Worm (Caenorhabditis elegans) whole organism, L3 larva: ENCODE results near the gene sec-23.

ENCODE experiments used
- ZK546.5 ChIP-seq: sonication (generic microtip); optimal IDR thresholded peaks from 2 replicates; lab custom pipeline; 2017; ENCODE audit warnings: missing biosample characterization, missing genetic modification characterization
- ceh-28 ChIP-seq: fragments of 150-350 bp; optimal IDR thresholded peaks from 2 replicates; lab custom pipeline; 2014; ENCODE audit warnings: missing biosample characterization, missing genetic modification reagents, missing genetic modification characterization
- ceh-82 ChIP-seq: fragments of 150-350 bp; optimal IDR thresholded peaks from 2 replicates; lab custom pipeline; 2014; ENCODE audit warnings: missing biosample characterization, missing genetic modification characterization
- ceh-9 ChIP-seq: sonication (generic microtip); optimal IDR thresholded peaks from 2 replicates; lab custom pipeline; 2018; ENCODE audit warnings: missing biosample characterization, missing genetic modification characterization
- daf-12 ChIP-seq: fragments of 150-350 bp; optimal IDR thresholded peaks from 2 replicates; lab custom pipeline; 2014; ENCODE audit warnings: missing biosample characterization, missing genetic modification reagents, missing genetic modification characterization
- egl-27 ChIP-seq: sonication (generic microtip); optimal IDR thresholded peaks from 4 replicates; lab custom pipeline; 2017; ENCODE audit warnings: missing biosample characterization, missing genetic modification reagents, missing genetic modification characterization
- egl-5 ChIP-seq: fragments of 150-350 bp; optimal IDR thresholded peaks from 2 replicates; lab custom pipeline; 2017; ENCODE audit warnings: missing biosample characterization, missing genetic modification reagents, missing genetic modification characterization, inconsistent platforms
- elt-2 ChIP-seq: sonication (generic microtip); optimal IDR thresholded peaks from 2 replicates; lab custom pipeline; 2016; ENCODE audit warnings: missing genetic modification reagents, mild to moderate bottlenecking, missing genetic modification characterization, missing compliant biosample characterization
- eor-1 ChIP-seq, 2 experiments: fragments of 150-350 bp; optimal IDR thresholded peaks; 2 replicates each; lab custom pipeline; 2014 to 2018; ENCODE audit warnings: missing biosample characterization in 2 of 2, missing genetic modification characterization in 2 of 2
- fkh-10 ChIP-seq: sonication (generic microtip); optimal IDR thresholded peaks from 2 replicates; lab custom pipeline; 2017; ENCODE audit warnings: missing biosample characterization, missing genetic modification reagents, missing genetic modification characterization
- hmg-11 ChIP-seq: sonication (generic microtip); optimal IDR thresholded peaks from 2 replicates; lab custom pipeline; 2016; ENCODE audit warnings: missing genetic modification characterization, missing compliant biosample characterization
- jun-1 ChIP-seq: fragments of 150-350 bp; optimal IDR thresholded peaks from 2 replicates; lab custom pipeline; 2014; ENCODE audit warnings: missing biosample characterization, missing genetic modification reagents, missing genetic modification characterization
- lin-15B ChIP-seq: fragments of 150-350 bp; optimal IDR thresholded peaks from 2 replicates; lab custom pipeline; 2014; ENCODE audit warnings: missing biosample characterization, missing genetic modification characterization
- lin-39 ChIP-seq: fragments of 150-350 bp; optimal IDR thresholded peaks from 2 replicates; lab custom pipeline; 2018; ENCODE audit warnings: missing biosample characterization, missing genetic modification reagents, missing genetic modification characterization
- lsy-12 ChIP-seq: sonication (generic microtip); optimal IDR thresholded peaks from 2 replicates; lab custom pipeline; 2016; ENCODE audit warnings: mild to moderate bottlenecking, missing genetic modification characterization, missing compliant biosample characterization
- nfya-1 ChIP-seq: sonication (generic microtip); optimal IDR thresholded peaks from 2 replicates; lab custom pipeline; 2017; ENCODE audit warnings: missing genetic modification characterization, mild to moderate bottlenecking, missing compliant biosample characterization, antibody characterized with exemption, moderate library complexity; ENCODE audit not compliant: insufficient read depth
- nhr-237 ChIP-seq: fragments of 150-350 bp; optimal IDR thresholded peaks from 2 replicates; lab custom pipeline; 2014; ENCODE audit warnings: missing biosample characterization, missing genetic modification characterization
- nhr-25 ChIP-seq: sonication (generic microtip); optimal IDR thresholded peaks from 2 replicates; lab custom pipeline; 2017; ENCODE audit warnings: missing biosample characterization, missing genetic modification characterization
- nhr-28 ChIP-seq: fragments of 150-350 bp; optimal IDR thresholded peaks from 2 replicates; lab custom pipeline; 2014; ENCODE audit warnings: missing biosample characterization, missing genetic modification characterization
- nhr-43 ChIP-seq: sonication (generic microtip); optimal IDR thresholded peaks from 2 replicates; lab custom pipeline; 2016; ENCODE audit warnings: mild to moderate bottlenecking, missing genetic modification characterization, missing compliant biosample characterization; ENCODE audit not compliant: poor library complexity, severe bottlenecking
- nhr-67 ChIP-seq: fragments of 150-350 bp; optimal IDR thresholded peaks from 2 replicates; lab custom pipeline; 2014; ENCODE audit warnings: missing biosample characterization, missing genetic modification characterization
- nhr-76 ChIP-seq: fragments of 150-350 bp; sonication (generic microtip); optimal IDR thresholded peaks from 5 replicates; lab custom pipeline; 2014; ENCODE audit warnings: missing biosample characterization, missing genetic modification characterization
- nhr-77 ChIP-seq: fragments of 150-350 bp; optimal IDR thresholded peaks from 2 replicates; lab custom pipeline; 2014; ENCODE audit warnings: missing biosample characterization, missing genetic modification characterization
- pha-4 ChIP-seq: fragments of 150-350 bp; optimal IDR thresholded peaks from 2 replicates; lab custom pipeline; 2014; ENCODE audit warnings: missing biosample characterization, missing genetic modification reagents, missing genetic modification characterization
- pqm-1 ChIP-seq: fragments of 150-350 bp; optimal IDR thresholded peaks from 2 replicates; lab custom pipeline; 2017; ENCODE audit warnings: missing biosample characterization, missing genetic modification characterization, inconsistent platforms
- sea-2 ChIP-seq: fragments of 150-350 bp; sonication (generic microtip); optimal IDR thresholded peaks from 4 replicates; lab custom pipeline; 2014; ENCODE audit warnings: missing biosample characterization, missing genetic modification reagents, missing genetic modification characterization
- snpc-4 ChIP-seq: fragments of 150-350 bp; optimal IDR thresholded peaks from 2 replicates; lab custom pipeline; 2014; ENCODE audit warnings: missing biosample characterization, missing genetic modification characterization
- unc-62 ChIP-seq: fragments of 150-350 bp; sonication (generic microtip); optimal IDR thresholded peaks from 4 replicates; lab custom pipeline; 2014; ENCODE audit warnings: missing biosample characterization, missing genetic modification reagents, missing genetic modification characterization
- ztf-11 ChIP-seq: fragments of 150-350 bp; optimal IDR thresholded peaks from 2 replicates; lab custom pipeline; 2014; ENCODE audit warnings: missing biosample characterization, missing genetic modification characterization
- ztf-4 ChIP-seq: fragments of 150-350 bp; optimal IDR thresholded peaks from 2 replicates; lab custom pipeline; 2014; ENCODE audit warnings: missing biosample characterization, missing genetic modification characterization

Gene sec-23

DNA sequence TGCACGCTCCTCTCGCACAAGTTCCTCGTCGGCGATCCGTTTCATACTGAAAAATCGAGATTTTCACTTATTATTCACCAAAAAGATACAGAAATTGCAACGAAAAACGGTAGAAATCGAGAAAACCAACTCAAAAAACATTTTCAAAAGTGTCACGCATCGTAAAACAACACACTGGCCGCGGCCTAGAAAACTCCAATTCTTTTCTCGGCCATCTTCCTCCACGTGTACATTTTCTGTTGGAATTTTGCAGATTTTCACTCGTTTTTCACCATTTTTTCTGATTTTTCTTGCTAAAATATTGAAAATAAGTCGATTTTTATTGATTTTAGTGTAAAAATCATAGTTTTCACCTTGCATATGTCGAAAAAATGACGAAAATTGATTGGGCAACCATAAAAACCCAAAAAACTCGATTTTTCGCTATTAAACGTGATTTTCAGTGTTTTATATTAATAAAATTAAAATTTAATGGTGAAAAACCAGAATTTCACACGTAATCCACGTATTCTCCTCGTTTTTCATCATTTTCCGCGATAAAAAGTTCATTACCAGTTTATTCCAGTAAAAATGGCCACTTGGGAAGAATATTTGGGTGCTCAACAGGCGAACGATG is at the start of gene sec-23, which contains the start of gene dcs-1:
Gene sec-23, plus strand, starts transcription at position 566 of the 616 bp plus-strand sequence.
Gene dcs-1, minus strand, starts transcription at position 46 of the 616 bp plus-strand sequence.
- TF ChIP-seq egl-27 (tag; lab: Kevin White, UChicago) (no peak), lin-15B (peak; percentile 28), eor-1 (tag; optimal IDR thresholded peaks at IDR 0.05; lab: Kevin White, UChicago) (no peak), hmg-11 (tag; lab: Kevin White, UChicago) (peak; percentile 15), pha-4 (peak; percentile 32)

DNA sequence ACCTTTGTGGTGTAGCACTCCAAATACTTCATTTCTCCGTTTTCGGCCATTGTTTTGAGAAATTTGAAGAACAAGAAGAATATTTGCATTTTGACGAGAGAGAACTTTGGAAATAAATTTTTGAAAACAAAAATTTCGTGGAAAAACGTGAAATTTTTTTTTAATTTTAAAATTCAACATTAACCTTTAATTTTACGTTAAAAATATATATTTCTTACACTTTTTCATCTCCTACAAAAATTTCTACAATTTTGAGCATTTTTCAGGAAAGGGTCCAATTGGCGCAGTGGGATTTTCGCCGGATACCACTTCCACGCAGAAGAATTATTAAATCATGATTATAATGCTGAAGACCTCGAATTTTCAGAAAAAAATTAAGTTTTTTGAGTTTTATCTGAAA is 43.8 kb upstream of the sec-23 start, which contains the start of gene spe-19:
Gene spe-19, minus strand, starts transcription at position 101 of the 400 bp plus-strand sequence.
- TF ChIP-seq fkh-10 (GFP tag; lab: Kevin White, UChicago) = no peak
- TF ChIP-seq, all 47 proteins: peak for 0

DNA sequence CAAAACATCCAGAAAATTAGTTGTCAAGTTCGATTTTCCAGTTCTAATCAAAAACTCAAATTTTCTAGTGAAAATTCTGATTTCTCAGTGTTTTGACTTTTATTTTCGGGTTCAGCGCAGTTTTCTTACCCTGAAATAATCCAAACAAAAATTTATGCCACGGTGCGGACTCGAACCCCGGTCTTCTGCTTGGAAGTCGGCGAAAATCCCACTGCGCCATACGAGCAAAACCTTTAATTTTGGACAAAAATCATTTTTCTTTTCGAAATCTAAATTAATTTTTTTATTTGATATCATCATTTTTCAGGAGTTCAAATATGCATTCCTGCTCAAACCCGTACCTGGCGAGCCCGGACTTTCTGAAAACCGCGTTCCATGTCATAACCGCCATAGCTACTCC is 42.0 kb upstream of the sec-23 start, which contains the start of gene srh-233:
Gene srh-233, plus strand, starts transcription at position 301 of the 400 bp plus-strand sequence.
- no peak for TF ChIP-seq nhr-237 (tag; lab: Kevin White, UChicago)
- TF ChIP-seq jun-1 (tag; lab: Kevin White, UChicago) = no peak
- TF ChIP-seq ZK546.5 (tag; lab: Kevin White, UChicago) = no peak
- no peak for TF ChIP-seq ztf-4 (tag; lab: Kevin White, UChicago)
- no peak for TF ChIP-seq lsy-12 (tag; lab: Kevin White, UChicago)
- no peak for TF ChIP-seq nhr-77
- TF ChIP-seq, all 47 proteins: peak for 0

DNA sequence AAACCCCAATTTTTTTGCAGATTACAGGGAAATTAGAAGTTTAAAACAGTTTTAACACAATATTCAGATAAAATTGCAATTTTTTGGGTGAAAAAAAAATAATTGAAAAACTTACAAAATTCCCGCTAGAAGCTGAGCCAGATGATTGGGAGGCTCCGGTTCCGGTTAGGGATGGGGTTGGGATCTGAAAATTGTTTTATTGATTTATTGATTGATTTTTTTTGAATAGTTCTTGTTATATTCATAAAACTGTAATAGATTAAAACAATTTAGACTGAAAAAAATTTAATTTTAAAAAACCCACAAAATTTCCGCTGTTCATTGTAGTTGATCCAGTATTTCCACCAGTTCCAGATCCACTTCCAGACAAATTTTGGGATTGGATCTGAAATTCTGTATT is 31.7 kb upstream of the sec-23 start:
- TF ChIP-seq snpc-4 (tag; lab: Kevin White, UChicago) (no peak), nfya-1 (no peak), egl-27 (tag; lab: Kevin White, UChicago) (no peak), ceh-28 (peak; percentile 54), ZK546.5 (tag; lab: Kevin White, UChicago) (no peak), nhr-25 (tag; lab: Kevin White, UChicago) (no peak)

DNA sequence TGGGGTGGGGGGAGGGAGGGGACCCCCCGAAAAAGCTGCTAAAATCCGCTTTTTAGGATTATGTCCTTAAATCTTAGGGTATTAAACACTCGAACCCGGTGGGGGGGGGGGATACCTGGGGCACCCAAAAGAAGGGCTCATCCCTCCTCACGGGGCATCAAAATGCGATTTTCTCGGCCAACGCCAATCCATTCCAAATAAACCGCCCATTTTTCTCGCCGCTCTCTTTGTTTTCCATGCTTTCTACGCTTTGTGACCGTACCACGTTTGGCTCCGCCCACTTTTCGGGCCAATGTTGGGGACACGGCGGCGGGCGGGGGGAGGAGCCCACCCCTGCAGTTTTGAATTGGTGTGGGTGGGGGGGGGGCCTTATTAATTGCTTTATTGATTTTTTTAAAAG is 29.6 kb upstream of the sec-23 start:
- TF ChIP-seq nhr-76 (tag; lab: Kevin White, UChicago) = no peak
- no peak for TF ChIP-seq nhr-43 (tag; lab: Kevin White, UChicago)
- no peak for TF ChIP-seq pqm-1 (tag; lab: Kevin White, UChicago)
- peak; percentile 84 for TF ChIP-seq nfya-1

DNA sequence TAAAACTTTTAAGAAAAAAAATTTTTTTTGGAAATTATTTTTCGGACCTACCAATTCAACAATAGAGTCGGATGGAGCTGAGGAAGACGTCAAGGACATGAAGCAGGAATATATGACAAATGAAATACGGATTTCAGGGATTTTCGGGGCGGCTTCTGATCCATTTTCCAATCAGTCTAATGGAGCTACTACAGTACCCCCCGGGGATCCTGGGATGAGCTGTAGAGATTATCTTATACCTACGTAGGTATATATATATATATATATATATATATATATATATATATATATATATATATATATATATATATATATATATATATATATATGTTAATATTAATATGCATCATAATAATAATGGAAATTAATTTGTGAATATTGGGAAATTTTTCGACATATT is 27.0 kb upstream of the sec-23 start, which contains the start of gene ttx-1:
Gene ttx-1, minus strand, starts transcription at position 101 of the 400 bp plus-strand sequence.
- no peak for TF ChIP-seq ceh-82 (tag; lab: Kevin White, UChicago)
- no peak for TF ChIP-seq ceh-9
- no peak for TF ChIP-seq unc-62 (GFP tag; lab: Kevin White, UChicago)
- no peak for TF ChIP-seq elt-2 (tag; lab: Kevin White, UChicago)
- no peak for TF ChIP-seq nhr-237 (tag; lab: Kevin White, UChicago)
- TF ChIP-seq ceh-28 = no peak
- no peak for TF ChIP-seq nhr-67
- TF ChIP-seq sea-2 = no peak
- TF ChIP-seq lin-39 (tag; lab: Kevin White, UChicago) = no peak
- TF ChIP-seq daf-12 (tag; lab: Kevin White, UChicago) = no peak
- TF ChIP-seq nhr-76 (tag; lab: Kevin White, UChicago) = no peak
- TF ChIP-seq egl-5 (tag; lab: Kevin White, UChicago) = no peak
- TF ChIP-seq nhr-28 (tag; lab: Kevin White, UChicago) = no peak
- no peak for TF ChIP-seq ztf-11 (tag; lab: Kevin White, UChicago)
